Worm (Caenorhabditis elegans): ENCODE data around the gene F13A2.10.
A peak's percentile ranks its signal among the peaks of the same experiment; 100 is the strongest.

F13A2.10 gene

DNA sequence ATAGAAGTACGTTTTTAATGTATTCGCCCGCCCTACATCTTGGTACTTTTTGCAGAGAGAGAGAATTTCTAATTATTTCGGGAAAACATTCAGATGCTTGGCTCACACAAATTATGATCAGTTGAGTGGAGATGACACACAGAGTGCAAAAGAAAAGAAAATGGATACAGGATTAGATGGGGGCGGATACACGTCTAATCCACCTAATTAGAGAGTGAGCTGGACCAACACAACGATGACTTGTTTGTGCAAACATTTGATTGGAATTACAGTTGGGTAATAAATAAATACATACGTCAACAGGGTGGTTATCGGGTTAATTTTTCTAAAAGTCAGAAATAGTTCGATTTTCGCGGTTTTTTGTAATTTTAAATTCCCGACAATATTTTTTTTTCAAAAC is 26.9 kb downstream of the F13A2.10 start:
- TF ChIP-seq sox-4 (tag; optimal IDR thresholded peaks at IDR 0.05) = no peak
- TF ChIP-seq dsc-1 (tag; optimal IDR thresholded peaks at IDR 0.05) = peak; percentile 74
- TF ChIP-seq ama-1 (optimal IDR thresholded peaks at IDR 0.05) = no peak
- TF ChIP-seq lin-14 (GFP tag; optimal IDR thresholded peaks at IDR 0.05) = peak; percentile 37
- TF ChIP-seq nhr-47 (tag; optimal IDR thresholded peaks at IDR 0.05) = no peak

- no peak for TF ChIP-seq hpl-2 (GFP tag; optimal IDR thresholded peaks at IDR 0.05)
- no peak for TF ChIP-seq ets-5 (GFP tag; IDR thresholded peaks at IDR 0.05)
- no peak for TF ChIP-seq F16B12.6 (tag; optimal IDR thresholded peaks at IDR 0.05)
- peak; percentile 22 for TF ChIP-seq nhr-47 (tag; optimal IDR thresholded peaks at IDR 0.05)
- no peak for TF ChIP-seq zag-1 (tag; optimal IDR thresholded peaks at IDR 0.05)
- TF ChIP-seq tbx-2 (tag; optimal IDR thresholded peaks at IDR 0.05) = peak; percentile 64
- no peak for TF ChIP-seq fkh-4 (tag; optimal IDR thresholded peaks at IDR 0.05; ENCODE audit: borderline replicate concordance)
- TF ChIP-seq lin-39 (tag; optimal IDR thresholded peaks at IDR 0.05) = no peak
- no peak for TF ChIP-seq dpl-1 (GFP tag; optimal IDR thresholded peaks at IDR 0.05)
- peak; percentile 7 for TF ChIP-seq mep-1 (tag; optimal IDR thresholded peaks at IDR 0.05)
- TF ChIP-seq swsn-7 (tag; optimal IDR thresholded peaks at IDR 0.05) = no peak
- no peak for TF ChIP-seq C04F5.9 (tag; optimal IDR thresholded peaks at IDR 0.05)
- peak; percentile 38 for TF ChIP-seq skn-1 (tag; optimal IDR thresholded peaks at IDR 0.05)
- no peak for TF ChIP-seq nhr-237 (tag; optimal IDR thresholded peaks at IDR 0.05)
- TF ChIP-seq jun-1 (tag; optimal IDR thresholded peaks at IDR 0.05) = no peak
- TF ChIP-seq zip-4 (GFP tag; optimal IDR thresholded peaks at IDR 0.05) = no peak
- no peak for TF ChIP-seq aha-1 (tag; optimal IDR thresholded peaks at IDR 0.05)
- TF ChIP-seq nhr-19 (GFP tag; conservative IDR thresholded peaks at IDR 0.05) = no peak
- no peak for TF ChIP-seq fkh-10 (GFP tag; optimal IDR thresholded peaks at IDR 0.05)
- no peak for TF ChIP-seq sptf-1 (tag; optimal IDR thresholded peaks at IDR 0.05)
- no peak for TF ChIP-seq sox-4 (tag; optimal IDR thresholded peaks at IDR 0.05)
- TF ChIP-seq nhr-12 (tag; optimal IDR thresholded peaks at IDR 0.05) = no peak
- no peak for TF ChIP-seq mef-2 (tag; optimal IDR thresholded peaks at IDR 0.05)
- peak; percentile 93 for TF ChIP-seq blmp-1 (tag; optimal IDR thresholded peaks at IDR 0.05)
- no peak for TF ChIP-seq xbp-1 (tag; optimal IDR thresholded peaks at IDR 0.05)
- TF ChIP-seq alr-1 (tag; optimal IDR thresholded peaks at IDR 0.05; ENCODE audit: borderline replicate concordance) = no peak
- TF ChIP-seq nhr-76 (tag; optimal IDR thresholded peaks at IDR 0.05) = no peak
- TF ChIP-seq mdl-1 (tag; optimal IDR thresholded peaks at IDR 0.05) = no peak
- TF ChIP-seq unc-62 (GFP tag; optimal IDR thresholded peaks at IDR 0.05) = no peak
- peak; percentile 21 for TF ChIP-seq irx-1 (tag; optimal IDR thresholded peaks at IDR 0.05)
- no peak for TF ChIP-seq sup-37 (GFP tag; optimal IDR thresholded peaks at IDR 0.05)
- TF ChIP-seq Y116A8C.19 (tag; optimal IDR thresholded peaks at IDR 0.05; ENCODE audit: borderline replicate concordance) = no peak
- TF ChIP-seq nhr-20 (tag; optimal IDR thresholded peaks at IDR 0.05) = no peak
- peak; percentile 6 for TF ChIP-seq rnt-1 (tag; optimal IDR thresholded peaks at IDR 0.05)
- TF ChIP-seq lin-35 (GFP tag; optimal IDR thresholded peaks at IDR 0.05) = no peak
- TF ChIP-seq nhr-90 (tag; optimal IDR thresholded peaks at IDR 0.05; ENCODE audit: poor library complexity) = no peak
- no peak for TF ChIP-seq unc-130 (tag; optimal IDR thresholded peaks at IDR 0.05)
- TF ChIP-seq lin-14 (GFP tag; optimal IDR thresholded peaks at IDR 0.05) = peak; percentile 80
- TF ChIP-seq tlp-1 (tag; optimal IDR thresholded peaks at IDR 0.05) = no peak
- peak in 1 of 2 experiments; percentile 36 for TF ChIP-seq lsy-2 (tag; optimal IDR thresholded peaks at IDR 0.05)
- TF ChIP-seq C16A3.4 (tag; optimal IDR thresholded peaks at IDR 0.05) = no peak
- peak in 2 of 3 experiments; percentile 15 to 56 for TF ChIP-seq ceh-82 (tag; optimal IDR thresholded peaks at IDR 0.05)
- no peak for TF ChIP-seq C34B4.2 (tag; optimal IDR thresholded peaks at IDR 0.05)
- no peak for TF ChIP-seq isw-1 (GFP tag; IDR thresholded peaks at IDR 0.05)
- no peak for TF ChIP-seq lin-15B (tag; optimal IDR thresholded peaks at IDR 0.05)
- TF ChIP-seq ces-1 (GFP tag; optimal IDR thresholded peaks at IDR 0.05) = peak; percentile 36
- no peak for TF ChIP-seq efl-1 (optimal IDR thresholded peaks at IDR 0.05)
- no peak for TF ChIP-seq efl-1 (GFP tag; optimal IDR thresholded peaks at IDR 0.05 in 1 of 2)
- TF ChIP-seq nhr-71 (tag; optimal IDR thresholded peaks at IDR 0.05) = peak; percentile 46
- no peak for TF ChIP-seq unc-30 (tag; optimal IDR thresholded peaks at IDR 0.05)
- no peak for TF ChIP-seq snpc-4 (tag; optimal IDR thresholded peaks at IDR 0.05)
Measured at ce11 chrV:4357369-4357768, 28.7 kb downstream of the F13A2.10 start.
